Worm (Caenorhabditis elegans) whole organism, L4/young adult: ENCODE data around the gene srh-190.

ENCODE experiments used
- dao-5 ChIP-seq: sonication (generic microtip); optimal IDR thresholded peaks from 2 replicates; lab custom pipeline; 2016; ENCODE audit warnings: missing genotype, missing genetic modification characterization, moderate library complexity, missing compliant biosample characterization
- him-1 ChIP-seq: sonication (generic microtip); optimal IDR thresholded peaks from 2 replicates; lab custom pipeline; 2016; ENCODE audit warnings: missing genotype, missing genetic modification reagents, missing genetic modification characterization, missing compliant biosample characterization

DNA sequence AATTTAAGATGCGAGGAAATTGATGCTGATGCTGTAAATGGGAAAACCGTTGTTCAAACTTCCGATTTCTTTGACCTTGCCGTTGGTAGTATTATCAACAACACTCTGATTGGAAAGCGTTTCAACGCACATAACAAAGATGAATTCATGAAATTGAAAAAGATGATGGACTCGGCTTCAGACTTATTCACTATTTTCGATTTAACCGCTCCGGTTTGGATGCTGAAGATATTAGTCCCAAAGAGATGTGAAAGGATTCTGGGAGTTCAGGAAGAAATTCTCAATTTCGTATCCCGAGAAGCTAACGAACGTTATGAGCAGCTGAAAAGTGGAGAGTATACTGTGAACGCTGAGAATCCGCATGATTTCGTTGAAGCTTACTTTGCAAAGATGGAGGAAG, 40.5 kb downstream of the srh-190 start:
- no peak for TF ChIP-seq dao-5 (tag; lab: Kevin White, UChicago)
- no peak for TF ChIP-seq him-1 (tag; lab: Kevin White, UChicago)
